Fruit fly (Drosophila melanogaster) whole organism, embryonic: Measurements from ENCODE around the gene CG4586.

Source experiments
- CG1602 ChIP-seq: fragments of 200-800 bp; sonication (Bioruptor generic); optimal IDR thresholded peaks from 3 replicates; lab custom pipeline; 2016; ENCODE audit warnings: missing biosample characterization, missing genetic modification characterization
- CHES-1-like ChIP-seq: fragments of 200-800 bp; sonication (Bioruptor generic); optimal IDR thresholded peaks from 2 replicates; lab custom pipeline; 2016; ENCODE audit warnings: missing biosample characterization, missing genetic modification characterization
- Lpt ChIP-seq: fragments of >200 bp; optimal IDR thresholded peaks from 2 replicates; lab custom pipeline; 2018; ENCODE audit warnings: missing biosample characterization, missing genetic modification characterization
- dan ChIP-seq: fragments of 200-800 bp; sonication (Bioruptor generic); IDR thresholded peaks from 2 replicates; pipeline ENCODE4 v1.3.6; 2022; ENCODE audit warnings: missing biosample characterization, missing genetic modification characterization
- inv ChIP-seq: fragments of 200-800 bp; sonication (Bioruptor generic); IDR thresholded peaks from 2 replicates; pipeline ENCODE4 v1.3.6; 2022; ENCODE audit warnings: missing biosample characterization, missing genetic modification characterization; ENCODE audit not compliant: partially characterized antibody
- nom ChIP-seq: fragments of 200-800 bp; sonication (Bioruptor generic); optimal IDR thresholded peaks from 2 replicates; lab custom pipeline; 2017; ENCODE audit warnings: missing biosample characterization, missing genetic modification characterization, mild to moderate bottlenecking, moderate library complexity, missing genetic modification reagents
- seq ChIP-seq: fragments of 200-800 bp; sonication (Bioruptor generic); IDR thresholded peaks from 2 replicates; pipeline ENCODE4 v1.3.6; 2022; ENCODE audit warnings: missing biosample characterization, missing genetic modification characterization

dm6 chrX:6988082-6988481 lies 18.4 kb downstream of the CG4586 start:
- TF ChIP-seq inv (no peak), seq (no peak), dan (no peak), CHES-1-like (no peak), CG1602 (GFP tag; lab: Kevin White, UChicago) (no peak), nom (GFP tag; lab: Kevin White, UChicago) (no peak), Lpt (GFP tag; lab: Kevin White, UChicago) (no peak)
